Worm (Caenorhabditis elegans): Measurements from ENCODE around the gene C53C11.2.

Gene C53C11.2

ce11 chrX:17330574-17330973 lies 5.9 kb upstream of the C53C11.2 start:
- TF ChIP-seq sptf-1 (tag; optimal IDR thresholded peaks at IDR 0.05): no peak
- peak; percentile 52 for TF ChIP-seq pha-4 (tag; optimal IDR thresholded peaks at IDR 0.05)
- TF ChIP-seq nhr-2 (tag; optimal IDR thresholded peaks at IDR 0.05): peak; percentile 21

- TF ChIP-seq mab-5 (tag; optimal IDR thresholded peaks at IDR 0.05): no peak
- TF ChIP-seq nhr-28 (tag; optimal IDR thresholded peaks at IDR 0.05): no peak
- TF ChIP-seq lin-32 (GFP tag; optimal IDR thresholded peaks at IDR 0.05): no peak
- TF ChIP-seq mep-1 (tag; optimal IDR thresholded peaks at IDR 0.05): no peak
- TF ChIP-seq ztf-11 (tag; optimal IDR thresholded peaks at IDR 0.05): no peak
These were observed 2.7 kb upstream of the C53C11.2 start, which contains the start of gene C53C11.5 for ce11 chrX:17333752-17334151. C53C11.5 (plus strand) TSS chrX:17334052.

- TF ChIP-seq unc-62 (GFP tag; optimal IDR thresholded peaks at IDR 0.05) (no peak), blmp-1 (tag; optimal IDR thresholded peaks at IDR 0.05) (no peak), nhr-28 (tag; optimal IDR thresholded peaks at IDR 0.05) (no peak), elt-1 (tag; optimal IDR thresholded peaks at IDR 0.05; ENCODE audit: borderline replicate concordance, insufficient read depth) (no peak), pha-4 (tag; optimal IDR thresholded peaks at IDR 0.05) (no peak), unc-120 (tag; optimal IDR thresholded peaks at IDR 0.05; ENCODE audit: poor library complexity, severe bottlenecking) (no peak), mab-5 (tag; optimal IDR thresholded peaks at IDR 0.05) (no peak), flh-1 (GFP tag; optimal IDR thresholded peaks at IDR 0.05) (no peak), sem-2 (GFP tag; optimal IDR thresholded peaks at IDR 0.05) (no peak), ces-1 (GFP tag; optimal IDR thresholded peaks at IDR 0.05) (no peak), mls-2 (tag; optimal IDR thresholded peaks at IDR 0.05) (no peak), M03D4.4 (tag; optimal IDR thresholded peaks at IDR 0.05) (no peak)
These were observed 2.5 kb downstream of the C53C11.2 start for ce11 chrX:17338944-17339343.

- TF ChIP-seq nhr-76 (tag; optimal IDR thresholded peaks at IDR 0.05) (no peak), lin-13 (tag; optimal IDR thresholded peaks at IDR 0.05) (no peak)
These were observed 4.0 kb downstream of the C53C11.2 start, which contains the start of gene C53C11.1 for ce11 chrX:17340484-17340883. C53C11.1 (plus strand) TSS chrX:17340784.

- TF ChIP-seq blmp-1 (tag; optimal IDR thresholded peaks at IDR 0.05): no peak
- TF ChIP-seq sem-2 (GFP tag; optimal IDR thresholded peaks at IDR 0.05): no peak
These were observed 13.0 kb downstream of the C53C11.2 start for ce11 chrX:17349411-17349810.

ce11 chrX:17352098-17352497 lies 15.7 kb downstream of the C53C11.2 start:
- TF ChIP-seq ces-1 (GFP tag; optimal IDR thresholded peaks at IDR 0.05) (peak; percentile 49), unc-120 (tag; optimal IDR thresholded peaks at IDR 0.05; ENCODE audit: poor library complexity, severe bottlenecking) (no peak)

ce11 chrX:17355462-17355861 lies 19.0 kb downstream of the C53C11.2 start:
- TF ChIP-seq mls-2 (tag; optimal IDR thresholded peaks at IDR 0.05) (no peak), ces-1 (GFP tag; optimal IDR thresholded peaks at IDR 0.05) (peak; percentile 57), sem-2 (GFP tag; optimal IDR thresholded peaks at IDR 0.05) (no peak), nhr-2 (tag; optimal IDR thresholded peaks at IDR 0.05) (no peak), nhr-28 (tag; optimal IDR thresholded peaks at IDR 0.05) (no peak)

ce11 chrX:17356748-17357147 lies 20.3 kb downstream of the C53C11.2 start:
- no peak for TF ChIP-seq pha-4 (tag; optimal IDR thresholded peaks at IDR 0.05)
- no peak for TF ChIP-seq mls-2 (tag; optimal IDR thresholded peaks at IDR 0.05)
- TF ChIP-seq ceh-39 (tag; optimal IDR thresholded peaks at IDR 0.05): no peak
- no peak for TF ChIP-seq cnd-1 (tag; optimal IDR thresholded peaks at IDR 0.05)
- no peak for TF ChIP-seq unc-39 (tag; optimal IDR thresholded peaks at IDR 0.05)
- TF ChIP-seq drap-1 (GFP tag; optimal IDR thresholded peaks at IDR 0.05): no peak
- no peak for TF ChIP-seq M03D4.4 (tag; optimal IDR thresholded peaks at IDR 0.05)

- TF ChIP-seq ceh-39 (tag; optimal IDR thresholded peaks at IDR 0.05): no peak
- no peak for TF ChIP-seq lsy-2 (tag; optimal IDR thresholded peaks at IDR 0.05)
- TF ChIP-seq zip-8 (tag; optimal IDR thresholded peaks at IDR 0.05): no peak
These were observed 23.0 kb downstream of the C53C11.2 start, which contains the start of gene npr-36 for ce11 chrX:17359452-17359851. npr-36 (plus strand) TSS chrX:17359752.
